Worm (Caenorhabditis elegans) whole organism, L4/young adult: Measurements from ENCODE around the gene vwa-8.

Source experiments
- W03F9.2 ChIP-seq: fragments of 150-350 bp; optimal IDR thresholded peaks from 2 replicates; lab custom pipeline; 2014; ENCODE audit warnings: missing biosample characterization, missing genetic modification characterization
- dao-5 ChIP-seq: sonication (generic microtip); optimal IDR thresholded peaks from 2 replicates; lab custom pipeline; 2016; ENCODE audit warnings: missing genotype, missing genetic modification characterization, moderate library complexity, missing compliant biosample characterization

- no peak for TF ChIP-seq dao-5 (tag; lab: Kevin White, UChicago)
- no peak for TF ChIP-seq W03F9.2 (tag; lab: Kevin White, UChicago)
Observed at ce11 chrX:13006328-13006727, 15.1 kb downstream of the vwa-8 start.
